Fruit fly (Drosophila melanogaster) whole organism, embryonic: Measurements from ENCODE around the gene CG14631.

ENCODE experiments used
- B-H1 ChIP-seq: fragments of 200-800 bp; sonication (Bioruptor generic); IDR thresholded peaks from 3 replicates; pipeline ENCODE4 v1.3.6; 2022; ENCODE audit warnings: missing biosample characterization, missing genetic modification characterization
- Bteb2 ChIP-seq: fragments of 200-800 bp; sonication (Bioruptor generic); optimal IDR thresholded peaks from 2 replicates; lab custom pipeline; 2016; ENCODE audit warnings: missing biosample characterization, missing genetic modification characterization
- CG10959 ChIP-seq: fragments of 200-800 bp; sonication (Bioruptor generic); IDR thresholded peaks from 2 replicates; pipeline ENCODE4 v1.3.6; 2022; ENCODE audit warnings: missing biosample characterization, missing genetic modification characterization
- CG11093 ChIP-seq: fragments of 200-800 bp; sonication (Bioruptor generic); IDR thresholded peaks from 3 replicates; pipeline ENCODE4 v1.3.6; 2022; ENCODE audit warnings: missing biosample characterization, missing genetic modification characterization
- CG11247 ChIP-seq: fragments of 200-800 bp; sonication (Bioruptor generic); IDR thresholded peaks from 2 replicates; pipeline ENCODE4 v1.3.6; 2022; ENCODE audit warnings: missing biosample characterization, missing genetic modification characterization
- CG12391 ChIP-seq: fragments of 200-800 bp; sonication (Bioruptor generic); optimal IDR thresholded peaks from 3 replicates; lab custom pipeline; 2018; ENCODE audit warnings: missing biosample characterization, mild to moderate bottlenecking, missing genetic modification characterization, moderate library complexity
- CG12659 ChIP-seq: fragments of 200-800 bp; sonication (Bioruptor generic); optimal IDR thresholded peaks from 3 replicates; lab custom pipeline; 2017; ENCODE audit warnings: mild to moderate bottlenecking, missing biosample characterization, missing genetic modification reagents, missing genetic modification characterization
- CG13424 ChIP-seq: fragments of 200-800 bp; sonication (Bioruptor generic); optimal IDR thresholded peaks from 2 replicates; lab custom pipeline; 2019; ENCODE audit warnings: missing biosample characterization, mild to moderate bottlenecking, missing genetic modification characterization, moderate library complexity
- CG13775 ChIP-seq: fragments of 200-800 bp; sonication (Bioruptor generic); optimal IDR thresholded peaks from 3 replicates; lab custom pipeline; 2017; ENCODE audit warnings: missing biosample characterization, mild to moderate bottlenecking, missing genetic modification characterization
- CG1529 ChIP-seq: fragments of 200-800 bp; sonication (Bioruptor generic); optimal IDR thresholded peaks from 3 replicates; lab custom pipeline; 2018; ENCODE audit warnings: missing biosample characterization, missing genetic modification characterization
- CG15479 ChIP-seq: fragments of 200-800 bp; sonication (Bioruptor generic); optimal IDR thresholded peaks from 3 replicates; lab custom pipeline; 2019; ENCODE audit warnings: missing biosample characterization, mild to moderate bottlenecking, missing genetic modification characterization, moderate library complexity
- CG1602 ChIP-seq: fragments of 200-800 bp; sonication (Bioruptor generic); optimal IDR thresholded peaks from 3 replicates; lab custom pipeline; 2016; ENCODE audit warnings: missing biosample characterization, missing genetic modification characterization
- CG1603 ChIP-seq: fragments of 200-800 bp; sonication (Bioruptor generic); optimal IDR thresholded peaks from 2 replicates; lab custom pipeline; 2019; ENCODE audit warnings: missing biosample characterization, mild to moderate bottlenecking, missing genetic modification characterization, moderate library complexity
- CG16779 ChIP-seq: fragments of 200-800 bp; sonication (Bioruptor generic); IDR thresholded peaks from 2 replicates; pipeline ENCODE4 v1.3.6; 2022; ENCODE audit warnings: missing biosample characterization, missing genetic modification characterization
- CG17912 ChIP-seq: fragments of 200-800 bp; sonication (Bioruptor generic); optimal IDR thresholded peaks from 2 replicates; lab custom pipeline; 2018; ENCODE audit warnings: missing biosample characterization, mild to moderate bottlenecking, missing genetic modification characterization
- CG1832 ChIP-seq: fragments of 200-800 bp; sonication (Bioruptor generic); optimal IDR thresholded peaks from 2 replicates; lab custom pipeline; 2017; ENCODE audit warnings: missing biosample characterization, mild to moderate bottlenecking, missing genetic modification characterization, inconsistent platforms
- CG18619 ChIP-seq: fragments of 200-800 bp; sonication (Bioruptor generic); optimal IDR thresholded peaks from 3 replicates; lab custom pipeline; 2017; ENCODE audit warnings: missing biosample characterization, mild to moderate bottlenecking, missing genetic modification characterization
- CG30020 ChIP-seq: fragments of 200-800 bp; optimal IDR thresholded peaks from 2 replicates; lab custom pipeline; 2019; ENCODE audit warnings: missing biosample characterization, mild to moderate bottlenecking, missing genetic modification characterization, moderate library complexity
- CG34422 ChIP-seq: fragments of 200-800 bp; sonication (Bioruptor generic); IDR thresholded peaks from 3 replicates; pipeline ENCODE4 v1.3.6; 2022; ENCODE audit warnings: missing biosample characterization, missing genetic modification characterization
- CG3847 ChIP-seq: fragments of 200-800 bp; sonication (Bioruptor generic); IDR thresholded peaks from 2 replicates; pipeline ENCODE4 v1.3.6; 2022; ENCODE audit warnings: missing biosample characterization, missing genetic modification characterization
- CG43689 ChIP-seq: fragments of 200-800 bp; sonication (Bioruptor generic); IDR thresholded peaks from 2 replicates; pipeline ENCODE4 v1.3.6; 2022; ENCODE audit warnings: missing biosample characterization, missing genetic modification characterization
- CG6791 ChIP-seq: fragments of 200-800 bp; sonication (Bioruptor generic); IDR thresholded peaks from 3 replicates; pipeline ENCODE4 v1.3.6; 2022; ENCODE audit warnings: missing biosample characterization, missing genetic modification characterization; ENCODE audit not compliant: partially characterized antibody
- CG8765 ChIP-seq: fragments of 200-800 bp; sonication (Bioruptor generic); IDR thresholded peaks from 2 replicates; pipeline ENCODE4 v1.3.6; 2022; ENCODE audit warnings: missing biosample characterization, missing genetic modification characterization
- CG8924 ChIP-seq: fragments of 200-800 bp; optimal IDR thresholded peaks from 3 replicates; lab custom pipeline; 2019; ENCODE audit warnings: missing biosample characterization, mild to moderate bottlenecking, missing genetic modification characterization, moderate library complexity
- D19B ChIP-seq: fragments of 200-800 bp; sonication (Bioruptor generic); optimal IDR thresholded peaks from 2 replicates; lab custom pipeline; 2017; ENCODE audit warnings: missing biosample characterization, mild to moderate bottlenecking, missing genetic modification characterization
- Drgx ChIP-seq: fragments of 200-800 bp; sonication (Bioruptor generic); IDR thresholded peaks from 2 replicates; pipeline ENCODE4 v1.3.6; 2022; ENCODE audit warnings: missing biosample characterization, missing genetic modification characterization
- GATAe ChIP-seq: fragments of 200-800 bp; sonication (Bioruptor generic); conservative IDR thresholded peaks from 2 replicates; pipeline ENCODE4 v1.3.6; 2022; ENCODE audit warnings: missing biosample characterization, missing genetic modification characterization
- Gsc ChIP-seq: fragments of 200-800 bp; sonication (Bioruptor generic); IDR thresholded peaks from 2 replicates; pipeline ENCODE4 v1.3.6; 2022; ENCODE audit warnings: missing biosample characterization, missing genetic modification characterization
- Hr51 ChIP-seq, 2 experiments: fragments of 200-800 bp; sonication (Bioruptor generic); optimal IDR thresholded peaks; 2 replicates in 1 of 2; 3 replicates in 1 of 2; lab custom pipeline; 2016 to 2018; ENCODE audit warnings: missing biosample characterization in 2 of 2, missing genetic modification characterization in 2 of 2, mild to moderate bottlenecking in 1 of 2, moderate library complexity in 1 of 2
- MBD-R2 ChIP-seq: fragments of 200-800 bp; sonication (Bioruptor generic); IDR thresholded peaks from 2 replicates; pipeline ENCODE4 v1.3.6; 2022; ENCODE audit warnings: missing biosample characterization, missing genetic modification characterization
- Myb ChIP-seq: fragments of 200-800 bp; sonication (Bioruptor generic); optimal IDR thresholded peaks from 2 replicates; lab custom pipeline; 2016; ENCODE audit warnings: missing biosample characterization, missing genetic modification characterization
- Nf-YB ChIP-seq: fragments of 200-800 bp; sonication (Bioruptor generic); optimal IDR thresholded peaks from 3 replicates; lab custom pipeline; 2019; ENCODE audit warnings: missing biosample characterization, mild to moderate bottlenecking, missing genetic modification characterization, moderate library complexity
- Opbp ChIP-seq: fragments of 200-800 bp; sonication (Bioruptor generic); IDR thresholded peaks from 3 replicates; pipeline ENCODE4 v1.3.6; 2022; ENCODE audit warnings: missing biosample characterization, missing genetic modification characterization; ENCODE audit not compliant: partially characterized antibody
- Ptx1 ChIP-seq: fragments of 200-800 bp; sonication (Bioruptor generic); IDR thresholded peaks from 2 replicates; pipeline ENCODE4 v1.3.6; 2022; ENCODE audit warnings: missing biosample characterization, missing genetic modification characterization
- Sox102F ChIP-seq: fragments of 200-800 bp; sonication (Bioruptor generic); optimal IDR thresholded peaks from 2 replicates; lab custom pipeline; 2018; ENCODE audit warnings: missing biosample characterization, mild to moderate bottlenecking, missing genetic modification characterization, moderate library complexity
- ato ChIP-seq: fragments of 200-800 bp; sonication (Bioruptor generic); IDR thresholded peaks from 2 replicates; pipeline ENCODE4 v1.3.6; 2022; ENCODE audit warnings: missing biosample characterization, missing genetic modification characterization; ENCODE audit not compliant: partially characterized antibody
- cato ChIP-seq: fragments of 200-800 bp; sonication (Bioruptor generic); optimal IDR thresholded peaks from 2 replicates; lab custom pipeline; 2016; ENCODE audit warnings: missing biosample characterization, missing genetic modification characterization, borderline replicate concordance
- corto ChIP-seq: fragments of 200-800 bp; sonication (Bioruptor generic); optimal IDR thresholded peaks from 2 replicates; lab custom pipeline; 2016; ENCODE audit warnings: missing biosample characterization, mild to moderate bottlenecking, missing genetic modification characterization, moderate library complexity
- fd3F ChIP-seq: fragments of 200-800 bp; sonication (Bioruptor generic); optimal IDR thresholded peaks from 2 replicates; lab custom pipeline; 2018; ENCODE audit warnings: missing biosample characterization, mild to moderate bottlenecking, missing genetic modification characterization, moderate library complexity
- fru ChIP-seq: fragments of >200 bp; optimal IDR thresholded peaks from 2 replicates; lab custom pipeline; 2017
- mam ChIP-seq: fragments of 200-800 bp; sonication (Bioruptor generic); optimal IDR thresholded peaks from 3 replicates; lab custom pipeline; 2016; ENCODE audit warnings: missing biosample characterization, missing genetic modification characterization
- org-1 ChIP-seq: fragments of 200-800 bp; sonication (Bioruptor generic); optimal IDR thresholded peaks from 2 replicates; lab custom pipeline; 2017; ENCODE audit warnings: missing biosample characterization, missing genetic modification characterization
- pb ChIP-seq: fragments of 200-800 bp; sonication (Bioruptor generic); optimal IDR thresholded peaks from 3 replicates; lab custom pipeline; 2016; ENCODE audit warnings: missing biosample characterization, missing genetic modification characterization
- phol ChIP-seq: fragments of 200-800 bp; sonication (Bioruptor generic); optimal IDR thresholded peaks from 3 replicates; lab custom pipeline; 2018; ENCODE audit warnings: missing biosample characterization, mild to moderate bottlenecking, missing genetic modification characterization, moderate library complexity
- psq ChIP-seq: fragments of 200-800 bp; sonication (Bioruptor generic); optimal IDR thresholded peaks from 2 replicates; lab custom pipeline; 2017; ENCODE audit warnings: missing biosample characterization, missing genetic modification characterization
- sd ChIP-seq: fragments of 200-800 bp; sonication (Bioruptor generic); optimal IDR thresholded peaks from 3 replicates; lab custom pipeline; 2018; ENCODE audit warnings: missing biosample characterization, mild to moderate bottlenecking, missing genetic modification characterization, moderate library complexity
- sob ChIP-seq: fragments of 200-800 bp; sonication (Bioruptor generic); IDR thresholded peaks from 2 replicates; pipeline ENCODE4 v1.3.6; 2022; ENCODE audit warnings: missing biosample characterization, missing genetic modification characterization
- tll ChIP-seq, 2 experiments: fragments of 200-800 bp in 1 of 2; fragments of >200 bp in 1 of 2; sonication (Bioruptor generic) in 1 of 2; optimal IDR thresholded peaks; 2 replicates each; lab custom pipeline; 2017 to 2019; ENCODE audit warnings: missing biosample characterization in 2 of 2, missing genetic modification characterization in 2 of 2, mild to moderate bottlenecking in 1 of 2, moderate library complexity in 1 of 2
- vnd ChIP-seq: fragments of 200-800 bp; sonication (Bioruptor generic); IDR thresholded peaks from 3 replicates; pipeline ENCODE4 v1.3.6; 2022; ENCODE audit warnings: missing biosample characterization, missing genetic modification characterization; ENCODE audit not compliant: partially characterized antibody
- vvl ChIP-seq: fragments of 200-800 bp; sonication (Bioruptor generic); IDR thresholded peaks from 2 replicates; pipeline ENCODE4 v1.3.6; 2022; ENCODE audit warnings: missing biosample characterization, missing genetic modification characterization

Gene CG14631

DNA sequence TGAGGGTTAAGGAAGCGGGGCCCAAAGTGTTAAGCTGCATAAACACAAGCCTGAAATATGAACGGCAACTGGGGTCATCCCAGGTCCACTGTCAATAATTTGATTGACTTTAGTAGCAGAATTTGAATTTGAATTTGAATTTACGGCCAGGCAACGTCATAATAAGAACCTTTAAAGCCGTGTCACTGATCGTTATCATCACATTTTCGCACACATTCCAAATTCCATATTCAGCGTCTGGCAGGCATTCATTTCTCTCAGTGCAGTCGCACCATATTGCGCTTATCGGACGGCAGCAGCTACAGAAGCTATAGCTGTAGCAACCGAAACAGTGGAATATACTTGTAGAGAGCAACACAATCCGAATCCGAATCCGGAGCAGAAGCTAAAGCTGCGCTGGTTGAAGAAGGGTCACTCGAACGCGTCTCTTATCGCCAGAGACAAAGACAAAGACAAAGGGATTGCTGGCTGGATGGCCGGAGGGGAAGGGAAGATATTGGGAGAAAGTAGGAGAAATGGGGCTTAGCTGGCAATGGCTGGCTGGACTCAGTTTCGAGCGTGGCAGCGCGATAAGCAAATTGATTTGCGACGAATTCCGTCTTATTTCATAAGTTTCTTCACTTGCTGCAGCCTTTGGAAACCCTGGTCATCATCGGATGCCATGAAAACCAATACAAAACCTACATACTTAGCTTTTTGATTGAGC, 41.0 kb downstream of the CG14631 start (continued):
- TF ChIP-seq CG8765 (GFP tag; lab: Robert Waterston, UW) (peak; percentile 51; the same call in 1 of the 2 replicates), CG1832 (no peak), CG6791 (GFP tag; lab: Robert Waterston, UW) (no peak), CG10959 (no peak), pb (no peak), CG11247 (no peak), CG8924 (peak; percentile 15), cato (GFP tag; lab: Kevin White, UChicago) (no peak), CG1603 (tag; lab: Kevin White, UChicago) (peak; percentile 77), fd3F (GFP tag; lab: Kevin White, UChicago) (no peak), GATAe (no peak), tll (GFP tag; optimal IDR thresholded peaks at IDR 0.05; lab: Kevin White, UChicago) (no peak), vvl (GFP tag; lab: Robert Waterston, UW) (peak; percentile 70; the same call in 1 of the 2 replicates), fru (no peak), sob (GFP tag; lab: Robert Waterston, UW) (no peak), CG1529 (peak; percentile 2), Drgx (GFP tag; lab: Robert Waterston, UW) (peak; percentile 69), CG18619 (GFP tag; lab: Kevin White, UChicago) (no peak), CG1602 (GFP tag; lab: Kevin White, UChicago) (no peak), Sox102F (peak; percentile 60), sd (no peak), Opbp (GFP tag; lab: Robert Waterston, UW) (no peak), D19B (GFP tag; lab: Kevin White, UChicago) (no peak), phol (peak; percentile 59), CG43689 (GFP tag; lab: Robert Waterston, UW) (no peak), CG30020 (tag; lab: Kevin White, UChicago) (no peak), CG34422 (GFP tag; lab: Robert Waterston, UW) (no peak), Bteb2 (GFP tag; lab: Kevin White, UChicago) (no peak), corto (GFP tag; lab: Kevin White, UChicago) (no peak), CG12391 (peak; percentile 23), CG17912 (GFP tag; lab: Kevin White, UChicago) (no peak), CG11093 (GFP tag; lab: Robert Waterston, UW) (no peak), CG12659 (GFP tag; lab: Kevin White, UChicago) (peak; percentile 3), psq (GFP tag; lab: Kevin White, UChicago) (no peak), Ptx1 (no peak; the same call in 1 of the 2 replicates), Nf-YB (GFP tag; lab: Kevin White, UChicago) (no peak), Gsc (no peak), mam (GFP tag; lab: Kevin White, UChicago) (peak; percentile 37), CG16779 (GFP tag; lab: Robert Waterston, UW) (no peak), CG15479 (no peak), org-1 (peak; percentile 8), CG13775 (GFP tag; lab: Kevin White, UChicago) (no peak), MBD-R2 (GFP tag; lab: Robert Waterston, UW) (no peak), vnd (no peak), Hr51 (GFP tag; optimal IDR thresholded peaks at IDR 0.05; lab: Kevin White, UChicago) (peak in 1 of 2 experiments; percentile 43), ato (GFP tag; lab: Robert Waterston, UW) (no peak), CG3847 (GFP tag; lab: Robert Waterston, UW) (no peak), B-H1 (GFP tag; lab: Robert Waterston, UW) (no peak), CG13424 (peak; percentile 34), Myb (peak; percentile 10)
